Worm (Caenorhabditis elegans): ENCODE data around the gene jmjd-5.

The jmjd-5 gene

ce11 chrV:11123817-11124337 lies 3.4 kb upstream of the jmjd-5 start, which contains the start of the genes atp-5 and lmtr-3:
atp-5 (minus strand) TSS chrV:11123867.
lmtr-3 (plus strand) TSS chrV:11124186.
- TF ChIP-seq bed-2 (GFP tag; IDR thresholded peaks at IDR 0.05): peak; percentile 94
- TF ChIP-seq nfya-1 (tag; optimal IDR thresholded peaks at IDR 0.05; ENCODE audit: borderline replicate concordance, insufficient read depth): no peak
- TF ChIP-seq bed-1 (GFP tag; IDR thresholded peaks at IDR 0.05): no peak
- TF ChIP-seq ztf-22 (GFP tag; optimal IDR thresholded peaks at IDR 0.05): no peak
- TF ChIP-seq madf-6 (GFP tag; IDR thresholded peaks at IDR 0.05): peak; percentile 58; the same call in 1 of the 2 replicates
- 0 out of 2 replicates have a peak, but pooled peaks have one; percentile 22 for TF ChIP-seq C06A6.2 (GFP tag; conservative IDR thresholded peaks at IDR 0.05)
- no peak for TF ChIP-seq unc-62 (GFP tag; optimal IDR thresholded peaks at IDR 0.05)
- TF ChIP-seq pbrm-1 (GFP tag; IDR thresholded peaks at IDR 0.05): peak; percentile 65; the same call in 1 of the 2 replicates
- no peak for TF ChIP-seq lsy-27 (tag; optimal IDR thresholded peaks at IDR 0.05; ENCODE audit: borderline replicate concordance, insufficient read depth)
- TF ChIP-seq lir-1 (GFP tag; conservative IDR thresholded peaks at IDR 0.05): peak; percentile 65; the same call in 1 of the 2 replicates
- no peak for TF ChIP-seq fkh-3 (tag; optimal IDR thresholded peaks at IDR 0.05)
- TF ChIP-seq lsl-1 (GFP tag; optimal IDR thresholded peaks at IDR 0.05): peak; percentile 51
- TF ChIP-seq hsf-1 (GFP tag; IDR thresholded peaks at IDR 0.05): no peak
- peak; percentile 68 for TF ChIP-seq snpc-1.3 (tag; optimal IDR thresholded peaks at IDR 0.05; ENCODE audit: insufficient read depth)
- no peak for TF ChIP-seq F10E7.11 (tag; optimal IDR thresholded peaks at IDR 0.05)
- TF ChIP-seq tbp1 (GFP tag; optimal IDR thresholded peaks at IDR 0.05): peak; percentile 47
- no peak for TF ChIP-seq xnd-1 (tag; optimal IDR thresholded peaks at IDR 0.05)
- no peak for TF ChIP-seq nhr-90 (tag; optimal IDR thresholded peaks at IDR 0.05)
- TF ChIP-seq zim-3 (tag; optimal IDR thresholded peaks at IDR 0.05): peak; percentile 28
- TF ChIP-seq ztf-3 (GFP tag; optimal IDR thresholded peaks at IDR 0.05): no peak
- TF ChIP-seq F23B12.7 (tag; optimal IDR thresholded peaks at IDR 0.05; ENCODE audit: insufficient read depth): peak; percentile 34
- peak; percentile 64 to 74 for TF ChIP-seq rec-8 (tag; optimal IDR thresholded peaks at IDR 0.05)
- peak; percentile 74; the same call in 1 of the 2 replicates for TF ChIP-seq Y79H2A.3 (GFP tag; conservative IDR thresholded peaks at IDR 0.05)
- TF ChIP-seq die-1 (tag; optimal IDR thresholded peaks at IDR 0.05): no peak
- peak; percentile 16 for TF ChIP-seq rpc-1 (optimal IDR thresholded peaks at IDR 0.05)
- TF ChIP-seq rpc-1 (tag; optimal IDR thresholded peaks at IDR 0.05): no peak
- TF ChIP-seq F57C9.4 (tag; optimal IDR thresholded peaks at IDR 0.05): no peak
- TF ChIP-seq cebp-2 (GFP tag; IDR thresholded peaks at IDR 0.05): no peak
- TF ChIP-seq egrh-3 (GFP tag; IDR thresholded peaks at IDR 0.05): peak; percentile 67
- TF ChIP-seq ztf-6 (GFP tag; IDR thresholded peaks at IDR 0.05): no peak; the same call in 1 of the 2 replicates
- peak; percentile 20; the same call in 1 of the 2 replicates for TF ChIP-seq madf-8 (GFP tag; conservative IDR thresholded peaks at IDR 0.05)
- TF ChIP-seq ceh-79 (tag; optimal IDR thresholded peaks at IDR 0.05): no peak
- 0 out of 2 replicates have a peak, but pooled peaks have one; percentile 28 for TF ChIP-seq hmg-20 (GFP tag; IDR thresholded peaks at IDR 0.05)
- TF ChIP-seq ZK185.1 (tag; optimal IDR thresholded peaks at IDR 0.05; ENCODE audit: poor library complexity, severe bottlenecking): peak; percentile 95
- no peak for TF ChIP-seq B0035.1 (tag; optimal IDR thresholded peaks at IDR 0.05)
- TF ChIP-seq attf-5 (GFP tag; optimal IDR thresholded peaks at IDR 0.05): peak; percentile 91
- peak; percentile 47 for TF ChIP-seq athp-1 (tag; optimal IDR thresholded peaks at IDR 0.05)
- peak; percentile 75 for TF ChIP-seq ceh-100 (GFP tag; IDR thresholded peaks at IDR 0.05)
- peak; percentile 63; the same call in 1 of the 2 replicates for TF ChIP-seq attf-3 (GFP tag; conservative IDR thresholded peaks at IDR 0.05)
- no peak for TF ChIP-seq nfyb-1 (GFP tag; IDR thresholded peaks at IDR 0.05)
- TF ChIP-seq aptf-3 (GFP tag; IDR thresholded peaks at IDR 0.05): no peak
- 0 out of 2 replicates have a peak, but pooled peaks have one; percentile 58 for TF ChIP-seq madf-3 (GFP tag; IDR thresholded peaks at IDR 0.05)
- TF ChIP-seq lin-54 (GFP tag; optimal IDR thresholded peaks at IDR 0.05): peak; percentile 67
- no peak for TF ChIP-seq hlh-12 (tag; optimal IDR thresholded peaks at IDR 0.05)
- peak; percentile 88 for TF ChIP-seq ztf-28 (GFP tag; IDR thresholded peaks at IDR 0.05)
- TF ChIP-seq F49E8.2 (tag; optimal IDR thresholded peaks at IDR 0.05; ENCODE audit: insufficient read depth): peak; percentile 0

Measured in whole organism, young adult.